Worm (Caenorhabditis elegans): Measurements from ENCODE around the gene tag-281.

DNA sequence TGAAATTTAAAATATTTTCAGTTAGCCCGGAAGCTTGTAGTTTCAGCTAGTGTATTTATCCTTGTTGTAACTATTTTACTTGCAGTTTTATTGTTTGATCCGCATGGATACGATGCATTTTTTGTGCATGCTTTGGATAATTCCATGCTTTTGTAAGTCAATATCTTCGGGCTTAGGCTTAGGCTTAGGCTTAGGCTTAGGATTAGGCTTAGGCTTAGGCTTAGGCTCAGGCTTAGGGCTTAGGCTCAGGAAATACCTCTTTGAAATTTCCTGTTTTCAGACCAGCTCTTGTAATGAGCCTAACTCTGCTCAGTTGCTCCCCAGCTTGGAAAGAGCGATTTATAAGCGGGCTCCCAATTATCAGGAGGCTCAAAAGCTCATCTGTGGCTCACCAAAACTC lies 7.5 kb downstream of the tag-281 start, which contains the start of gene srg-16:
- TF ChIP-seq lsy-2 (tag; optimal IDR thresholded peaks at IDR 0.05) (no peak), nhr-237 (tag; optimal IDR thresholded peaks at IDR 0.05) (no peak), lin-13 (tag; optimal IDR thresholded peaks at IDR 0.05) (no peak), unc-62 (GFP tag; optimal IDR thresholded peaks at IDR 0.05) (no peak), nhr-76 (tag; optimal IDR thresholded peaks at IDR 0.05) (no peak), ham-2 (GFP tag; optimal IDR thresholded peaks at IDR 0.05) (no peak), unc-39 (tag; optimal IDR thresholded peaks at IDR 0.05) (no peak), ceh-83 (GFP tag; optimal IDR thresholded peaks at IDR 0.05) (no peak), nhr-12 (tag; optimal IDR thresholded peaks at IDR 0.05) (no peak)
